Worm (Caenorhabditis elegans): ENCODE data around the gene R13A1.10.

- TF ChIP-seq him-1 (tag; optimal IDR thresholded peaks at IDR 0.05) (no peak), dao-5 (tag; optimal IDR thresholded peaks at IDR 0.05) (no peak), W03F9.2 (tag; optimal IDR thresholded peaks at IDR 0.05) (no peak)
Observed at ce11 chrIV:7186756-7187155, 40.2 kb downstream of the R13A1.10 start, which contains the start of gene str-249.
